Fruit fly (Drosophila melanogaster) whole organism, pupa: Measurements from ENCODE around the gene Bulli.
A peak's percentile ranks its signal among the peaks of the same experiment; 100 is the strongest.

Experiments used
- CG13204 ChIP-seq: fragments of 200-800 bp; sonication (Bioruptor generic); optimal IDR thresholded peaks from 2 replicates; lab custom pipeline; 2018; ENCODE audit warnings: missing biosample characterization, mild to moderate bottlenecking, missing genetic modification characterization, moderate library complexity
- EcR ChIP-seq: fragments of 200-800 bp; sonication (Bioruptor generic); optimal IDR thresholded peaks from 3 replicates; lab custom pipeline; 2019; ENCODE audit warnings: missing biosample characterization, missing genetic modification characterization, mild to moderate bottlenecking, moderate library complexity, missing genetic modification reagents

dm6 chr3L:6457891-6458290 is 30.6 kb upstream of the Bulli start:
- TF ChIP-seq EcR: no peak
- peak; percentile 34 for TF ChIP-seq CG13204 (GFP tag; lab: Kevin White, UChicago)
